Fruit fly (Drosophila melanogaster): ENCODE measurements around the gene Acox3.

Acox3 gene

DNA sequence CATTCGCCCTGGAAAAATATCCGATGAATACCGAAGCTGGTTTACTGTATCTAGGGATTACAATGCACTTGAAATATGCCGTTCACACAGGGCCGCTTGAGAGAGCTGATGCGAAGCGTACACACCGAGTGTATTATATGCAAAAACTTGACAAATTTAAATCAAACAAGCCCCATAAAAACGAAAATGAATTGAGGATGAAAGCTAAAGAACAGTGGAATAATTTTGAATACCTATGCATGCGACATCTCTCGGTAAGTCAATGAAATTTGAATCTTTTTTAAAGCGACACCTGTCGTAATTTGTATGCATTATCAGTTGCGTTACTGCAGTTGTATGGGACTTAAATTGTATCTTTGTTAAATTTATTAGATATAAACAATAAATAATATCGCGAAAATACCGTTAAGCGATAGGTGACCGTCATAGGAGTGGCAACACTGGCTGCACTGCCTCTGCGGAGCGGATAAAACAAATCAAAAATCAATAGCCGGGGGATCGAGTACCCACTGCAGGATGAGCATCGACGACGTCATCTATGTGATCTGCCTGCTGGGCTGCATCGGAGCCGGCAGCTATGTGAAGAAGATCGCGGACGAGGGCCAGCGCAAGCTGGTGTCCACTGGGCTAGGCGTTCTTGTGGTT, 7.9 kb upstream of the Acox3 start, which contains the start of gene frj (continued):
- TF ChIP-seq ro (GFP tag; IDR thresholded peaks at IDR 0.05), result no peak
- TF ChIP-seq CG30431 (GFP tag; optimal IDR thresholded peaks at IDR 0.05), result peak; percentile 51
- TF ChIP-seq Rfx (GFP tag; IDR thresholded peaks at IDR 0.05), result peak; percentile 84
- TF ChIP-seq bcd (GFP tag; optimal IDR thresholded peaks at IDR 0.05), result peak; percentile 68
- TF ChIP-seq bbx (GFP tag; IDR thresholded peaks at IDR 0.05; ENCODE audit: partially characterized antibody), result peak; percentile 61
- TF ChIP-seq CkIIα-i1 (GFP tag; IDR thresholded peaks at IDR 0.05), result no peak
- TF ChIP-seq inv (GFP tag; IDR thresholded peaks at IDR 0.05; ENCODE audit: partially characterized antibody), result peak; percentile 52; the same call in 1 of the 2 replicates
- peak; percentile 60 for TF ChIP-seq p53 (GFP tag; optimal IDR thresholded peaks at IDR 0.05)
- TF ChIP-seq tll (GFP tag; optimal IDR thresholded peaks at IDR 0.05), result peak in 1 of 2 experiments; percentile 91
- TF ChIP-seq D19B (GFP tag; optimal IDR thresholded peaks at IDR 0.05), result peak; percentile 4
- TF ChIP-seq Med (GFP tag), result peak; percentile 93
- peak; percentile 63 for TF ChIP-seq CG17186 (GFP tag; optimal IDR thresholded peaks at IDR 0.05)
- TF ChIP-seq z (GFP tag; IDR thresholded peaks at IDR 0.05), result 0 out of 3 replicates have a peak, but pooled peaks have one; percentile 38
- no peak for TF ChIP-seq CG11696 (GFP tag; IDR thresholded peaks at IDR 0.05)
- TF ChIP-seq stc (GFP tag; IDR thresholded peaks at IDR 0.05), result 0 out of 2 replicates have a peak, but pooled peaks have one; percentile 5
- TF ChIP-seq CG17328 (GFP tag; IDR thresholded peaks at IDR 0.05), result peak; percentile 59
- peak; percentile 51 for TF ChIP-seq YL-1 (GFP tag; optimal IDR thresholded peaks at IDR 0.05)
- no peak for TF ChIP-seq sim (GFP tag; IDR thresholded peaks at IDR 0.05)
- no peak for TF ChIP-seq CG11504 (tag; optimal IDR thresholded peaks at IDR 0.05)
- no peak for TF ChIP-seq CG7987 (GFP tag; optimal IDR thresholded peaks at IDR 0.05)
- peak; percentile 22 for TF ChIP-seq CG9437 (GFP tag; optimal IDR thresholded peaks at IDR 0.05)
- peak; percentile 55 for TF ChIP-seq hkb (optimal IDR thresholded peaks at IDR 0.05)
- peak; percentile 28; the same call in 1 of the 2 replicates for TF ChIP-seq hkb (GFP tag; IDR thresholded peaks at IDR 0.05)
- TF ChIP-seq trh (GFP tag; optimal IDR thresholded peaks at IDR 0.05), result no peak
- peak; percentile 54 for TF ChIP-seq CG2116 (GFP tag; optimal IDR thresholded peaks at IDR 0.05)
- peak; percentile 69; the same call in 2 of the 3 replicates for TF ChIP-seq ase (GFP tag; IDR thresholded peaks at IDR 0.05)
- TF ChIP-seq Dfd (GFP tag; optimal IDR thresholded peaks at IDR 0.05), result peak in 1 of 2 experiments; percentile 62
- TF ChIP-seq org-1 (GFP tag; optimal IDR thresholded peaks at IDR 0.05), result no peak
- TF ChIP-seq CG6175 (GFP tag; IDR thresholded peaks at IDR 0.05), result 0 out of 3 replicates have a peak, but pooled peaks have one; percentile 41
- no peak for TF ChIP-seq cg (GFP tag; optimal IDR thresholded peaks at IDR 0.05)
- TF ChIP-seq nerfin-2 (GFP tag; IDR thresholded peaks at IDR 0.05; ENCODE audit: partially characterized antibody), result 0 out of 2 replicates have a peak, but pooled peaks have one; percentile 13
- TF ChIP-seq Scr (GFP tag; IDR thresholded peaks at IDR 0.05; ENCODE audit: partially characterized antibody), result peak; percentile 71
- TF ChIP-seq sima (GFP tag; optimal IDR thresholded peaks at IDR 0.05), result no peak
- TF ChIP-seq Nf-YA (GFP tag; IDR thresholded peaks at IDR 0.05), result no peak
- TF ChIP-seq dati (GFP tag; IDR thresholded peaks at IDR 0.05), result no peak
- TF ChIP-seq Hey (tag; optimal IDR thresholded peaks at IDR 0.05), result no peak
- TF ChIP-seq Gsc (GFP tag; IDR thresholded peaks at IDR 0.05), result no peak
- TF ChIP-seq CG15479 (GFP tag; optimal IDR thresholded peaks at IDR 0.05), result no peak
- no peak for TF ChIP-seq CG2202 (tag; optimal IDR thresholded peaks at IDR 0.05)
- TF ChIP-seq slbo (GFP tag; IDR thresholded peaks at IDR 0.05), result peak; percentile 84
- 0 out of 3 replicates have a peak, but pooled peaks have one; percentile 59 for TF ChIP-seq Doc3 (GFP tag; IDR thresholded peaks at IDR 0.05; ENCODE audit: partially characterized antibody)
- peak; percentile 34; the same call in 1 of the 2 replicates for TF ChIP-seq CG14667 (GFP tag; IDR thresholded peaks at IDR 0.05)
- no peak for TF ChIP-seq fd102C (GFP tag; optimal IDR thresholded peaks at IDR 0.05)
- TF ChIP-seq scrt (GFP tag; optimal IDR thresholded peaks at IDR 0.05), result no peak
- TF ChIP-seq CG4282 (GFP tag; optimal IDR thresholded peaks at IDR 0.05), result peak; percentile 66
- TF ChIP-seq bowl (GFP tag; IDR thresholded peaks at IDR 0.05), result no peak
- TF ChIP-seq psq (GFP tag; optimal IDR thresholded peaks at IDR 0.05), result peak; percentile 50
- TF ChIP-seq CG10979 (tag; optimal IDR thresholded peaks at IDR 0.05), result peak; percentile 48
- no peak for TF ChIP-seq eve (GFP tag; optimal IDR thresholded peaks at IDR 0.05)

Data from whole organism, embryonic.